Fruit fly (Drosophila melanogaster): Measurements from ENCODE around the gene Rpp30.

Rpp30 gene

DNA sequence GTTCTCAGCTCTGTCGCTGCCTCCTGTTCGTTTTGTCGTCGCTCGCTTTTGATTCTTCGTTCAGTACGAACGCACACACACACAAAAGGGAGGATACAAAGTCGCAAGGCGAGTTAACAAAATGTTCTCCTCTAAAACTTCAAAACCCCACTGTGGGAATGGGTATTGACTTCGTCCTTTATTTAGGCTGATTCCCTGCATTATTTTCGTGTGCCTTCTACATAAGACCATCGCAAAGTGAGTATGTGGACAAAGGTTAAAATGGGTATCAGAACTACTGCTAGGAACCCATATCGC is 26.8 kb downstream of the Rpp30 start:
- TF ChIP-seq usp (GFP tag; optimal IDR thresholded peaks at IDR 0.05) (no peak), EcR (GFP tag; optimal IDR thresholded peaks at IDR 0.05) (no peak), Dll (optimal IDR thresholded peaks at IDR 0.05) (no peak), psq (optimal IDR thresholded peaks at IDR 0.05) (no peak), CG8478 (optimal IDR thresholded peaks at IDR 0.05) (no peak), pan (optimal IDR thresholded peaks at IDR 0.05) (no peak)

DNA sequence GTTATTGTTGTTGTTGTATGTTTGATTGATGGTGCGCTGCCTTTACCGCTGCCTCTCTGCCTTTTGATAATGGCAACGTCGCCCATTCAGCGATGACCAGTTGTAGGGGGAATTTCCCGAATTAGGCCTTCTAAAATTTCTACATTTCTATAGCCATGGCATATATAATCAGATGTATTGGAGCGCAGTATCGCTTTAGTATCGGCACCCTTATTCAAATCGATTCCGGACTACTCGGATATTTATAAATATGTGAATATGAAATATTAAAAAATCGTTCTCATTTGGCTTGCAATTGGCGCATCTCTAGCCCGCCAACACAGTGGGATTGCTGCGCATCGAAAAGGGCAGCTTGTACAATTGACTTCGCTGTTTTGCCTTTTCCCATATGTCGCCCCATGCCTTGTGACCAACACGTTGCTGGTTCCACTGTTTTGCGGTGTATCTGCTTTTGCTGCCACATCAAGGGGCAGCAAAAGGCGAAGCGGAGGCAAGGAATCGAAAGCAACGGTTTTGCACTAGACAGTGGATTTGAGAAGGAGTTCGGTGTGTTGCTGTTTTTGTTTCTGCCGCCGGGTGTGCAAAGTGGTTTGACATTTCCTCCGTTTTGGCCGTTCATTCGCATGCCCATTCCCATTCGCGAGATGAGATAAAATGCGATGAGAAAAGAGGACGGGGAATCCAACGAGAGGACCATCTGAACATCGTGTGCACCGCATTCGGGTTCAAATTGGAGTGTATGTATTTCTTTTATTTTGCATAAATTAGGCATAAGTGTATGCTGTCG is 27.4 kb downstream of the Rpp30 start:
- TF ChIP-seq CG8478 (optimal IDR thresholded peaks at IDR 0.05) (no peak), usp (GFP tag; optimal IDR thresholded peaks at IDR 0.05) (no peak), Dll (optimal IDR thresholded peaks at IDR 0.05) (no peak), psq (optimal IDR thresholded peaks at IDR 0.05) (no peak), EcR (GFP tag; optimal IDR thresholded peaks at IDR 0.05) (no peak)

DNA sequence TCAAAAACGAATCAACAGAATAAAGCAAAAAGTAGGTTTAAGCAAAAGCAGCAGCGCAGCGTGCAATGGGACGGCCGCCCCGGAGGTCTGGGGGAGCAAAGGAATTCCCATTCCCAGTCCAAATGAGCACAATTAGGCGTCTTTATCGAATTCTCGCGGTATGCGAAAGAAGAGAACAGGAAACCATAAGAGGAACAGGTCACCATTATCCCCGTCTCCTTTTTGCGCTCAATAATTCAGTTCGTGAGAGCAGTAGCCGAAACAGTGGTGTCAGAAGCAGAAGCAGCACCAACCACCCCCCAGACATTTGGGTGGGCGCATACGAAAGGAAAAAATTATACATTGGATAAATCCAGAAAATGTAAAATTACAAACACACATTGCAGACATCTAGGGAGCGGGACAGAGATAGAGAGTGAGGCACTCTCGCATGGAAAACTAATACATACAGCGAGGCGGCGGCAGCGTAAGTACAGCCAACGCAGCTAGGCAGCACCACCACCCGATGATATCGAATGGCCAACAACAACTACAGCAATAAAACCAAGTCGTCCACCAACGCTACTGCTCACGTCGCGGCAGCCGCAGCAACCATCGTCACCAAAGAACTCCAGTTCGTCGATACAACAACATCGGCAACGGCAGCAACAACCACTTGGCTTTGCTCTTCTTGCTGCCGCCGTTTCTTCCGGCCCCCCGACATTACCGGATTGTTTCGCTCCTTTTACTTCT is 28.1 kb downstream of the Rpp30 start:
- TF ChIP-seq psq (optimal IDR thresholded peaks at IDR 0.05) (no peak), CG8478 (optimal IDR thresholded peaks at IDR 0.05) (no peak), pan (optimal IDR thresholded peaks at IDR 0.05) (no peak), Dll (optimal IDR thresholded peaks at IDR 0.05) (no peak), usp (GFP tag; optimal IDR thresholded peaks at IDR 0.05) (no peak), EcR (GFP tag; optimal IDR thresholded peaks at IDR 0.05) (no peak)

dm6 chr2L:223351-223750 is 28.8 kb downstream of the Rpp30 start:
- TF ChIP-seq EcR (GFP tag; optimal IDR thresholded peaks at IDR 0.05) (no peak), Dll (optimal IDR thresholded peaks at IDR 0.05) (no peak), CG8478 (optimal IDR thresholded peaks at IDR 0.05) (no peak), usp (GFP tag; optimal IDR thresholded peaks at IDR 0.05) (no peak), psq (optimal IDR thresholded peaks at IDR 0.05) (no peak), pan (optimal IDR thresholded peaks at IDR 0.05) (no peak)

DNA sequence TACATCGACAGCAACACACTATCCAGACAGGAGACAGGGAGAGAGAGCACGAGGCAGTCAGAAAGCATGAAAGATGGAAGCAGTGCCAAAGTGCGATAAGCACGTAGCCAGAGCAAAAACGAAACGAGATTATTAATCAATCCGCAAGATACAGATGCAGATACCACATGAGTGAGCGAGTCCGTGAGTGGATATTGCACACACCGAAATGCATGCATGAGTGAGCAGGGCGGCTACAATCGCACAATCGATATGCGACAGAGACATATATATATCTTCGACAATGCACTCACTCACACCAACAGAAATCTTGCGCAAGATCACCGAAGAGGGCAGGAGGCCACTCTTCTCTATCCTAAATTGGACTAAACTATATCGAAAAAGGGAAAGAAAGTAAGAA is 29.3 kb downstream of the Rpp30 start:
- no peak for TF ChIP-seq usp (GFP tag; optimal IDR thresholded peaks at IDR 0.05)
- no peak for TF ChIP-seq Dll (optimal IDR thresholded peaks at IDR 0.05)
- TF ChIP-seq pan (optimal IDR thresholded peaks at IDR 0.05): no peak
- TF ChIP-seq EcR (GFP tag; optimal IDR thresholded peaks at IDR 0.05): no peak
- no peak for TF ChIP-seq CG8478 (optimal IDR thresholded peaks at IDR 0.05)

dm6 chr2L:221939-222489 is 30.2 kb downstream of the Rpp30 start:
- no peak for TF ChIP-seq CG8478 (optimal IDR thresholded peaks at IDR 0.05)
- peak in 1 of 2 experiments; percentile 76 for TF ChIP-seq EcR (GFP tag; optimal IDR thresholded peaks at IDR 0.05)
- peak; percentile 88 for TF ChIP-seq Dll (optimal IDR thresholded peaks at IDR 0.05)

dm6 chr2L:221152-221551 is 31.0 kb downstream of the Rpp30 start:
- no peak for TF ChIP-seq EcR (GFP tag; optimal IDR thresholded peaks at IDR 0.05)
- TF ChIP-seq usp (GFP tag; optimal IDR thresholded peaks at IDR 0.05): no peak
- no peak for TF ChIP-seq Dll (optimal IDR thresholded peaks at IDR 0.05)
- TF ChIP-seq CG8478 (optimal IDR thresholded peaks at IDR 0.05): no peak
- TF ChIP-seq psq (optimal IDR thresholded peaks at IDR 0.05): no peak
- no peak for TF ChIP-seq pan (optimal IDR thresholded peaks at IDR 0.05)

DNA sequence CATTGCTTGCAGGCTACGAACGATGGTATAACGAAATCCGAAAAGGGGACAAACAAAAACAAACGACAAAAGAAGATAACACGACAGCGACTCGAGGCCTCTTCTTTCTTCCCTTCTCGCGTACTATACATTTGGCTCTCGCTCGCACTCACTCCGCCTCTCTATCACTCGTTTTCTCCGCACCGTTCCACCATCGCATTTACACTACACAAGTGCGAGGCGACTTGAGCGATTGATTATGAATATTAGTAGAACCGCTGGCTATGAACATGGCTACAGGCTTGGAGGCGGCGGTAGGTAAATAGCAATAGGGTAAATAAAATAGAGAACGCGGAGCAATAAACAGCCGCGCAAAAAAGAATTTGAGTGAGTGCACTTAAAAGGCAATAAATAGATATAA is 31.7 kb downstream of the Rpp30 start:
- TF ChIP-seq pan (optimal IDR thresholded peaks at IDR 0.05): no peak
- TF ChIP-seq psq (optimal IDR thresholded peaks at IDR 0.05): no peak
- TF ChIP-seq CG8478 (optimal IDR thresholded peaks at IDR 0.05): no peak

DNA sequence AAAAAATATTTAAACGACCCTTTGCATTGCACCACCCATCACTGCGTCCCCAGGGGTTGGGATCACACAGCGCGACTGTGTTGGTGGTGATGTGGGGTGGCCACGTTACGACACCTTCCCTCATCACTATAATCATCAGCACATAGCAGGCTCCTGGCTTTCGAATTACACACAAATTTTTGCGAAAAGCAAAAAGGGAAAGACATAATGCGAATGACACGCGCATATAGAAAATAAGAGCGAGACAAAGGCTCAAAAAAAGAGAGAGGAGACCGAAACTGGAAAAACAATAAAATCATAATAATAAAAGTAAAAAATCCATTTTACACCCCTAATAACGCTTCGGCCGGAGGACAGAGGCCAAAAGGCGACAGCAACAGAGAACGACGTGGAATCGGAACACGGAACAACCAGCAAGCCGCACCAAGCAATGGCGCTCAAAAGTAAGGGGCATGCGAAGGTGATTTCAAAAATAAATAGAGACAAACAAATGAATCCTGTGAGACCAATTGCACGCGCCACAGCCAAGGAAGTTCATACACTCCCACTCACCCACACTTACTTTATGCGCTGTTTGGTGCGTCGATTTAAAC is 32.6 kb downstream of the Rpp30 start:
- no peak for TF ChIP-seq EcR (GFP tag; optimal IDR thresholded peaks at IDR 0.05)
- no peak for TF ChIP-seq pan (optimal IDR thresholded peaks at IDR 0.05)
- no peak for TF ChIP-seq usp (GFP tag; optimal IDR thresholded peaks at IDR 0.05)
- TF ChIP-seq CG8478 (optimal IDR thresholded peaks at IDR 0.05): no peak
- no peak for TF ChIP-seq Dll (optimal IDR thresholded peaks at IDR 0.05)
- TF ChIP-seq psq (optimal IDR thresholded peaks at IDR 0.05): no peak

DNA sequence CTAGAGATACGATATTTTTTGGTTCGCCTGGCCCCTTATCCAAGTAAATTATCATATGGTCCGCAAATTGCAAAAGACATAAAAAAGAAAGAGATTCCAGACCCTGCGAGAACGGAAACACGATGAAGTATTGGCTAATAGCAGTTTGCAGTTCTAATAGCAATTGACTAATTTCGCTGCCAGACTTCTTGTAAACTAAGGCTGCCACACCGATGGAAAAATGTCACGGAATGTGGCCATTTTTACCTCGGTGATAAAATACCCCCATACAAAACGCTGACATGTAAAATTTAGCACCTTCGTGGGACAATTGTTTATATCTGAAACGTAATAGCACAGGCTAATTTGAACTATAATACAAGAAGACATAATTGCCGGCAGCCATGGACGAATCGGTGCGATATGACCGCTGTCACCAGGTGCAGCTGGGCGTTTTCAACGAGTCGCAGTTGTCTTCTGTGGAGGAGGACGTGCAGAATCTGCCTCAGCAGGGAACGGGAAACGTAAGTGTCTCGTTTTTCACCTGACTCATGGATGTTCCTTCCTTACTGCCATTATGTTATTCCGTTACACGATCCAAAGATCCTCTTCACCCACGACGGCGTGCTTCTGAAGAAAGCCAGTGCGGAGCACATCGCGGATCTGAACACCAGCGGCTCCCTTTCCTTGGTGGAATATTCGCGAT is 44.9 kb downstream of the Rpp30 start, which contains the start of the genes Tbc1d15-17 and CG11617:
Gene Tbc1d15-17, plus strand, starts transcription at position 51 of the 685 bp plus-strand sequence.
Gene CG11617, minus strand, starts transcription at position 169 of the 685 bp plus-strand sequence.
- TF ChIP-seq Dll (optimal IDR thresholded peaks at IDR 0.05) (no peak), pan (optimal IDR thresholded peaks at IDR 0.05) (no peak), psq (optimal IDR thresholded peaks at IDR 0.05) (no peak), usp (GFP tag; optimal IDR thresholded peaks at IDR 0.05) (no peak), EcR (GFP tag; optimal IDR thresholded peaks at IDR 0.05) (no peak), CG8478 (optimal IDR thresholded peaks at IDR 0.05) (no peak)

DNA sequence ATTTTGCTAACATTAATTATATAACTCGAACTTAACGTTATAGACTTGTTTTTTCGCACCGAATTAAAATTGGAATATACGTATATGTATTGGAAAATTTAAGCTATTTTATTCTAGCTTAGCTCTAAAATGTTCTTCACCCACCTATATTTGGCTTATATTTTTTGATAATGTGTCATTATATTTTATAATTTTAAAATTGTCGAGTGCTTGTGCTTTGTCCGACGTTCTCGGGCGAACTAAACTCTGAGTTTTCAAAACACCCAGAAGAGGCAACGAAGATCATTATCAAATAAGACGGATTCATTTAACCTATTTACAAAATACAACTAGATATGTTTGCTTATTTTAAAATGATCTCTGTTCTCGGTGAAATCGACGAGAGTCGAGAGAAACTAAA is 45.6 kb downstream of the Rpp30 start:
- TF ChIP-seq pan (optimal IDR thresholded peaks at IDR 0.05) (no peak), Dll (optimal IDR thresholded peaks at IDR 0.05) (no peak), usp (GFP tag; optimal IDR thresholded peaks at IDR 0.05) (no peak), EcR (GFP tag; optimal IDR thresholded peaks at IDR 0.05) (no peak), psq (optimal IDR thresholded peaks at IDR 0.05) (no peak), CG8478 (optimal IDR thresholded peaks at IDR 0.05) (no peak)
